Fruit fly (Drosophila melanogaster) whole organism, adult: Measurements from ENCODE around the gene CCT1.

Experiments
- CG11617 ChIP-seq: fragments of 200-800 bp; sonication (Bioruptor generic); optimal IDR thresholded peaks from 2 replicates; lab custom pipeline; 2017; ENCODE audit warnings: mild to moderate bottlenecking, missing biosample characterization, missing genetic modification reagents, missing genetic modification characterization
- CG12768 ChIP-seq: fragments of 200-800 bp; sonication (Bioruptor generic); optimal IDR thresholded peaks from 2 replicates; lab custom pipeline; 2017; ENCODE audit warnings: missing biosample characterization, missing genetic modification characterization, mild to moderate bottlenecking, moderate library complexity, missing genetic modification reagents
- CG14711 ChIP-seq: fragments of 200-800 bp; sonication (Bioruptor generic); optimal IDR thresholded peaks from 2 replicates; lab custom pipeline; 2018; ENCODE audit warnings: missing biosample characterization, mild to moderate bottlenecking, missing genetic modification characterization, moderate library complexity
- CG1620 ChIP-seq: fragments of 200-800 bp; sonication (Bioruptor generic); optimal IDR thresholded peaks from 2 replicates; lab custom pipeline; 2016; ENCODE audit warnings: missing biosample characterization, missing genetic modification characterization
- CG33017 ChIP-seq: fragments of 200-800 bp; sonication (Bioruptor generic); optimal IDR thresholded peaks from 2 replicates; lab custom pipeline; 2018; ENCODE audit warnings: missing biosample characterization, mild to moderate bottlenecking, missing genetic modification characterization, moderate library complexity
- CG5204 ChIP-seq: fragments of 200-800 bp; sonication (Bioruptor generic); optimal IDR thresholded peaks from 2 replicates; lab custom pipeline; 2016; ENCODE audit warnings: missing biosample characterization, missing genetic modification characterization
- CG7045 ChIP-seq: fragments of 200-800 bp; sonication (Bioruptor generic); optimal IDR thresholded peaks from 2 replicates; lab custom pipeline; 2017; ENCODE audit warnings: missing biosample characterization, mild to moderate bottlenecking, missing genetic modification characterization
- CG7101 ChIP-seq: fragments of 200-800 bp; sonication (Bioruptor generic); optimal IDR thresholded peaks from 2 replicates; lab custom pipeline; 2018; ENCODE audit warnings: missing biosample characterization, mild to moderate bottlenecking, missing genetic modification characterization, moderate library complexity
- Clk ChIP-seq: fragments of 200-800 bp; sonication (Bioruptor generic); optimal IDR thresholded peaks from 2 replicates; lab custom pipeline; 2017; ENCODE audit warnings: missing biosample characterization, missing genetic modification characterization
- Crg-1 ChIP-seq: fragments of 200-800 bp; sonication (Bioruptor generic); optimal IDR thresholded peaks from 2 replicates; lab custom pipeline; 2016; ENCODE audit warnings: missing biosample characterization, missing genetic modification characterization
- Hr96 ChIP-seq: fragments of 200-800 bp; sonication (Bioruptor generic); optimal IDR thresholded peaks from 2 replicates; lab custom pipeline; 2016; ENCODE audit warnings: missing biosample characterization, missing genetic modification characterization
- Mnt ChIP-seq: fragments of 200-800 bp; sonication (Bioruptor generic); optimal IDR thresholded peaks from 2 replicates; lab custom pipeline; 2016; ENCODE audit warnings: missing biosample characterization, mild to moderate bottlenecking, missing genetic modification characterization
- bab1 ChIP-seq: fragments of 200-800 bp; sonication (Bioruptor generic); optimal IDR thresholded peaks from 3 replicates; lab custom pipeline; 2019; ENCODE audit warnings: missing biosample characterization, mild to moderate bottlenecking, missing genetic modification characterization, moderate library complexity
- cic ChIP-seq: fragments of 200-800 bp; sonication (Bioruptor generic); optimal IDR thresholded peaks from 2 replicates; lab custom pipeline; 2017; ENCODE audit warnings: missing biosample characterization, mild to moderate bottlenecking, missing genetic modification characterization, moderate library complexity
- cnc ChIP-seq, 2 experiments: fragments of >200 bp; optimal IDR thresholded peaks; 2 replicates each; lab custom pipeline; 2017
- kay ChIP-seq: fragments of 200-800 bp; sonication (Bioruptor generic); peaks from one replicate; lab custom pipeline; 2016; ENCODE audit warnings: missing biosample characterization, missing genetic modification characterization, borderline replicate concordance
- ovo ChIP-seq: fragments of 200-800 bp; sonication (Bioruptor generic); optimal IDR thresholded peaks from 2 replicates; lab custom pipeline; 2016; ENCODE audit warnings: missing biosample characterization, missing genetic modification characterization
- pad ChIP-seq: fragments of 200-800 bp; sonication (Bioruptor generic); optimal IDR thresholded peaks from 3 replicates; lab custom pipeline; 2017; ENCODE audit warnings: missing biosample characterization, missing genetic modification characterization, mild to moderate bottlenecking, moderate library complexity, missing genetic modification reagents
- tj ChIP-seq: fragments of 200-800 bp; sonication (Bioruptor generic); optimal IDR thresholded peaks from 3 replicates; lab custom pipeline; 2017; ENCODE audit warnings: missing biosample characterization, mild to moderate bottlenecking, missing genetic modification characterization, moderate library complexity
- toe ChIP-seq: fragments of 200-800 bp; sonication (Bioruptor generic); optimal IDR thresholded peaks from 2 replicates; lab custom pipeline; 2016; ENCODE audit warnings: missing biosample characterization, missing genetic modification characterization

Gene CCT1

DNA sequence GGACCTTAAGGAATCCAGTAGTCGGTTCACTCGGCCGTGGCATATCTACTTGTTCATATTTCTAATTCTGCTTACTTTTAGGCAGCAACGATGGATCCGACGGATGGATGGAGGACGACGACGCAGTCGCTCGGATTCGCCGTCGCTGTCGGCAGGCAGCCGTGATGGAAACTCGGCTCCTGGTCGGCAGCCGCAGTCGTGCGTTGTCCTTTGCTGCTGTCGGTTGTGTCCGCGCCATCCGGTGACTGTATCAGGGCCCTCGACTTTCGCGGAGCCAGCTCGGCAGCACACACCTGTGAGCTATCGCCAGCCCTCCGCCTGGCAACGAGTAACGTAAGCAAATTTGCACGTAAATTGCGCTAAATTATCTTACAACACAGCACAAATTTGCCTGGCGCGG, 5.8 kb upstream of the CCT1 start, which contains the start of gene Octbeta1R:
Octbeta1R (plus strand) TSS at position 191 of the 400 bp plus-strand sequence.
- TF ChIP-seq CG7045 (GFP tag; lab: Kevin White, UChicago) = no peak
- TF ChIP-seq CG1620 (GFP tag; lab: Kevin White, UChicago) = no peak
- TF ChIP-seq CG7101 (tag; lab: Kevin White, UChicago) = no peak
- no peak for TF ChIP-seq cnc (optimal IDR thresholded peaks at IDR 0.05; lab: Kevin White, UChicago)
- no peak for TF ChIP-seq Mnt (GFP tag; lab: Kevin White, UChicago)
- no peak for TF ChIP-seq tj (GFP tag; lab: Kevin White, UChicago)

DNA sequence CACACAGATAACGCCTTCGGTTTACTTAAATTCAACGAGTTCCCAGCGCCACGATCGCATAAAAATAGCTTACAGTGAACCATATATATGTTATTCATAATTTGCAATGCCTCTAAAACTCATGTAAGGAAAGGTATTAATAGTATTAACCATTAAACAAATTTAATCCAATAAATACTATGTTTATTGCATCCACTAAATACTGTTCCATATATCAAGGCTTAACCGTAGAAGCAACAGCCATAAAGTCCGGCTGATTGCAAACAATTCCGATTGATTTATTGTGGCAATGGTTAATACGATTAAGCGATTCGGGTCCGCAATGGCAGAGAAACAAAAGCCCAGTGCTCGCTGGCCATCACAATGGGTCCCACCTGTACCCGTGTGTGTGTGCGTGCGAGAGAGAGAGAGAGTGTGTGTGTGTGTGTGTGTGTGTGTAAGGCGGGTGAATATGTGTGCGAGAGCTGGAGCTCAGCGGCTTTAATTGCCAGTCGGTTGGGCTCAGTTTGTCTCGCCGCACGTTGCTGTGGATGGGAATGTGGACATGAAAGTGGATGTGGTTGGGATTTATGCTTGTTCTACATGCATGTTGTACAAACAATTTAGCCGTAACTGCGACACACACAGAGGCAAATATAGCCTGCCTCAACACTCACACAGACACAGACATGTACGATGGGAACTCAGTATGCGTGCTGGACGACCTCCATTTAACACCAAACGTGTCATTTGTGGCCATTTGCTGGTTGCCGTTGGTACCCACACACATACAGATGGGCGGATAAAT, 3.5 kb upstream of the CCT1 start:
- TF ChIP-seq CG12768 (no peak), CG11617 (GFP tag; lab: Kevin White, UChicago) (no peak), Clk (no peak), cnc (optimal IDR thresholded peaks at IDR 0.05; lab: Kevin White, UChicago) (no peak), Mnt (GFP tag; lab: Kevin White, UChicago) (no peak), kay (no peak), CG14711 (tag; lab: Kevin White, UChicago) (no peak), Hr96 (no peak), pad (GFP tag; lab: Kevin White, UChicago) (peak; percentile 29), CG7101 (tag; lab: Kevin White, UChicago) (no peak), CG1620 (GFP tag; lab: Kevin White, UChicago) (no peak), CG5204 (GFP tag; lab: Kevin White, UChicago) (no peak), CG7045 (GFP tag; lab: Kevin White, UChicago) (peak; percentile 78), CG33017 (no peak), Crg-1 (no peak), ovo (GFP tag; lab: Kevin White, UChicago) (no peak), bab1 (GFP tag; lab: Kevin White, UChicago) (no peak)

DNA sequence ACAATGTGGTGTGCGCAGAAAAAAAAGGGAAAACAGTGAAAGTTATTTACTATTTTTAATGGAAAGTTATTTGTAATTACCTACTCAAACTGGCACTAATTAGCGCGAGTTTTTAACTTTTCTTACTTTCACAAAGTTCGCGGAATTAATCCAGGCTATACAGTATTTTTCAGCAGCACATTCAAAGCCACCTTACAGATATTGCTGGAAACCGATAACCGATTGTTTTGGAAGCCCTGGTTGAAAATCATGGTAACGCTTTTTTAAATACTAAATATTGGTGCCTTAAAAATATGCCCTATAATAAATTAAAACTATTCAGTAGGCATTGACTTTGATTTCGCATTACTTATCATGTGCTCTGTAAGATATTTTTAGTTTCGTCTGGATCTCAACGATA, 1.5 kb upstream of the CCT1 start, which contains the start of gene tHMG2:
tHMG2 (plus strand) TSS at position 187 of the 400 bp plus-strand sequence.
- TF ChIP-seq CG1620 (GFP tag; lab: Kevin White, UChicago) (no peak), Clk (no peak), bab1 (GFP tag; lab: Kevin White, UChicago) (no peak), pad (GFP tag; lab: Kevin White, UChicago) (no peak), Hr96 (no peak), CG5204 (GFP tag; lab: Kevin White, UChicago) (no peak), cic (GFP tag; lab: Kevin White, UChicago) (no peak), Crg-1 (no peak), CG14711 (tag; lab: Kevin White, UChicago) (no peak), CG33017 (no peak), Mnt (GFP tag; lab: Kevin White, UChicago) (no peak), CG12768 (no peak)

DNA sequence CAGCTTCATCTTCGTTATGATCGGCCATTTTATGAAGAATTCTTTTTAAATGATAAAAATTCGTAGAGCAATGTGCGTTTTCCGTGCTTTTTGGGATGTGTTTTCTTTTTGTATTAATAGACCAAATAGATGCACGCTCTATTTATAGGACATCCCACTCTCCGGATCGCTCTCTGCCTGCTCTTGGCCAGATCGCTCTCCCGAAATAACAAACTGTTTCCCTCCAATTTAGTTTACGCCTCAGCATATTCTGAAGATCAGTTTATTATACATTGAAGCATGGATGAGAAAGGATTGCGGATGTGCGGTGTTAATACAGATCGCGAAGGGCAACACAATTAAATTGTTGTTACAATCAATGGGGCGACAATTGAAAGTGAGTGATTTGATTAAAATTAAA, 2.4 kb downstream of the CCT1 start, which contains the start of gene CG5376:
CG5376 (minus strand) TSS at position 101 of the 400 bp plus-strand sequence.
- TF ChIP-seq kay = no peak
- TF ChIP-seq toe (GFP tag; lab: Kevin White, UChicago) = no peak
- TF ChIP-seq Mnt (GFP tag; lab: Kevin White, UChicago) = no peak
- no peak for TF ChIP-seq CG14711 (tag; lab: Kevin White, UChicago)
- TF ChIP-seq CG11617 (GFP tag; lab: Kevin White, UChicago) = no peak
- TF ChIP-seq CG7101 (tag; lab: Kevin White, UChicago) = no peak
- TF ChIP-seq tj (GFP tag; lab: Kevin White, UChicago) = no peak

DNA sequence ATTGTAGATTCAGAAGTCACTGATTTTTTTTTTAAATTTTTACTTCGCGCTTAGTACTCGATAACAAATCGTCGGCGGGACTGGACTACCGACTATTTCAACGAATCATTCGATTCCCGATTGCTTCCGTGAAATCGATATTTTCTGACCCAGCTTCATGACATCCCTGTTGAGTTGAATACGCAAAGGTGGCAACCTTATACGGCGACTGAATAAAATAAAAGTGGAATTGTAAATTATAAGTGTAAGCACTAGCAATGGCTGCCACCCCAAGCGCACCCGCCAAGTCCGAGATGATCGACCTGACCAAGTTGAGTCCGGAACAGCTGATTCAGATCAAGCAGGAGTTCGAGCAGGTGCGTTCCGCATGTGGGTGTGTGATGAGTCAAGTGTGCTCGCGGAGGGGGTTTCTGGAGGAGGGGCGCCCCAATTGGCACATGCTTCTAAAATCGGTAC, 4.2 kb downstream of the CCT1 start, which contains the start of gene Pfdn5:
Pfdn5 (plus strand) TSS at position 3 of the 456 bp plus-strand sequence.
- TF ChIP-seq kay (peak; percentile 94), pad (GFP tag; lab: Kevin White, UChicago) (peak; percentile 18), CG14711 (tag; lab: Kevin White, UChicago) (peak; percentile 67), cic (GFP tag; lab: Kevin White, UChicago) (no peak), Hr96 (no peak), Crg-1 (no peak), CG5204 (GFP tag; lab: Kevin White, UChicago) (no peak), CG7101 (tag; lab: Kevin White, UChicago) (no peak), CG1620 (GFP tag; lab: Kevin White, UChicago) (no peak), Mnt (GFP tag; lab: Kevin White, UChicago) (peak; percentile 94), ovo (GFP tag; lab: Kevin White, UChicago) (no peak), CG11617 (GFP tag; lab: Kevin White, UChicago) (no peak), tj (GFP tag; lab: Kevin White, UChicago) (no peak), Clk (no peak), CG7045 (GFP tag; lab: Kevin White, UChicago) (no peak), bab1 (GFP tag; lab: Kevin White, UChicago) (peak; percentile 63), toe (GFP tag; lab: Kevin White, UChicago) (no peak), cnc (optimal IDR thresholded peaks at IDR 0.05; lab: Kevin White, UChicago) (no peak), CG33017 (no peak), CG12768 (no peak)

DNA sequence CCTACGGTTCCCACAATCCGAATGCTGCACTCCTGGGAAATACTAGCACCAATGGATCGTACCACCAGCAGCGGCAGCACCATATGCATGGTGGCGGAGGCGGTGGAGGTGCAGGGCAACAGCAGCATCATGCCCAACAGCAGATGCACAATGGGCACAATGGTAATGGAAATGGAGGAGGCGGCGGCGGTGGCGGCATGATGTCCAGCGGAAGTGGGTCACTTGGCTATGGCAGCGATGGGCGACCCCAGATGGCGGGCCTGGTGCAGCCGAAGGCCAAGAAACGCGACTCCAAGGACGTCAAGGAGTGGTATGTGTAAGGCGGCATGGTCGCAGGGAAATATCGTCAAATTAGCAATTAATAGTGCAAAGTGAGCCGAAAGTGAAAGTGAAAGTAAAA, 7.7 kb downstream of the CCT1 start:
- TF ChIP-seq pad (GFP tag; lab: Kevin White, UChicago) (no peak), CG7101 (tag; lab: Kevin White, UChicago) (no peak), CG1620 (GFP tag; lab: Kevin White, UChicago) (no peak), cic (GFP tag; lab: Kevin White, UChicago) (no peak), Hr96 (no peak), kay (no peak)
